Worm (Caenorhabditis elegans) whole organism, mixed stage, embryonic: ENCODE results near the gene csq-1.

ENCODE experiments used
- M03D4.4 ChIP-seq: sonication (generic microtip); optimal IDR thresholded peaks from 2 replicates; lab custom pipeline; 2017; ENCODE audit warnings: mild to moderate bottlenecking, missing genetic modification characterization, missing compliant biosample characterization
- bed-3 ChIP-seq: fragments of 200-800 bp; sonication (Bioruptor generic); optimal IDR thresholded peaks from 3 replicates; lab custom pipeline; 2018; ENCODE audit warnings: mild to moderate bottlenecking, missing genetic modification characterization, moderate library complexity, missing compliant biosample characterization
- ceh-39 ChIP-seq: fragments of 150-350 bp; optimal IDR thresholded peaks from 2 replicates; lab custom pipeline; 2014; ENCODE audit warnings: missing biosample characterization, missing genetic modification characterization
- ceh-43 ChIP-seq: fragments of 200-800 bp; sonication (Bioruptor generic); optimal IDR thresholded peaks from 2 replicates; lab custom pipeline; 2018; ENCODE audit warnings: mild to moderate bottlenecking, missing genetic modification characterization, moderate library complexity, missing compliant biosample characterization
- ceh-83 ChIP-seq: fragments of 200-800 bp; sonication (Bioruptor generic); optimal IDR thresholded peaks from 2 replicates; lab custom pipeline; 2018; ENCODE audit warnings: mild to moderate bottlenecking, missing genetic modification characterization, missing compliant biosample characterization
- ces-1 ChIP-seq: fragments of 150-350 bp; optimal IDR thresholded peaks from 2 replicates; lab custom pipeline; 2014; ENCODE audit warnings: missing biosample characterization, missing genetic modification reagents, missing genetic modification characterization
- cnd-1 ChIP-seq: fragments of 200-800 bp; sonication (Bioruptor generic); optimal IDR thresholded peaks from 2 replicates; lab custom pipeline; 2018; ENCODE audit warnings: mild to moderate bottlenecking, missing genetic modification characterization, missing compliant biosample characterization
- drap-1 ChIP-seq: fragments of 200-800 bp; sonication (Bioruptor generic); optimal IDR thresholded peaks from 3 replicates; lab custom pipeline; 2018; ENCODE audit warnings: mild to moderate bottlenecking, missing genetic modification characterization, missing compliant biosample characterization
- elt-1 ChIP-seq: sonication (generic microtip); optimal IDR thresholded peaks from 2 replicates; lab custom pipeline; 2017; ENCODE audit warnings: missing genetic modification characterization, mild to moderate bottlenecking, missing compliant biosample characterization, antibody characterized with exemption, moderate library complexity, borderline replicate concordance; ENCODE audit not compliant: insufficient read depth
- elt-3 ChIP-seq: fragments of 150-350 bp; optimal IDR thresholded peaks from 2 replicates; lab custom pipeline; 2014; ENCODE audit warnings: missing biosample characterization, missing genetic modification characterization
- hlh-1 ChIP-seq: fragments of 150-350 bp; optimal IDR thresholded peaks from 2 replicates; lab custom pipeline; 2014; ENCODE audit warnings: missing biosample characterization, missing genetic modification reagents, missing genetic modification characterization
- lin-32 ChIP-seq: fragments of 200-800 bp; sonication (Bioruptor generic); optimal IDR thresholded peaks from 2 replicates; lab custom pipeline; 2018; ENCODE audit warnings: mild to moderate bottlenecking, missing genetic modification characterization, missing compliant biosample characterization
- lsy-2 ChIP-seq: fragments of 150-350 bp; optimal IDR thresholded peaks from 2 replicates; lab custom pipeline; 2014; ENCODE audit warnings: missing biosample characterization, missing genetic modification characterization
- mab-5 ChIP-seq: fragments of 150-350 bp; optimal IDR thresholded peaks from 2 replicates; lab custom pipeline; 2014; ENCODE audit warnings: missing biosample characterization, missing genetic modification characterization
- mep-1 ChIP-seq: fragments of 150-350 bp; optimal IDR thresholded peaks from 2 replicates; lab custom pipeline; 2017; ENCODE audit warnings: missing biosample characterization, missing genetic modification reagents, missing genetic modification characterization, inconsistent platforms
- mls-2 ChIP-seq: sonication (generic microtip); optimal IDR thresholded peaks from 2 replicates; lab custom pipeline; 2016; ENCODE audit warnings: mild to moderate bottlenecking, missing genetic modification characterization, moderate library complexity, missing compliant biosample characterization
- nhr-12 ChIP-seq: fragments of 150-350 bp; optimal IDR thresholded peaks from 2 replicates; lab custom pipeline; 2014; ENCODE audit warnings: missing biosample characterization, missing genetic modification characterization
- nhr-2 ChIP-seq: fragments of 150-350 bp; optimal IDR thresholded peaks from 2 replicates; lab custom pipeline; 2014; ENCODE audit warnings: missing biosample characterization, missing genetic modification characterization
- nhr-237 ChIP-seq: fragments of 150-350 bp; optimal IDR thresholded peaks from 2 replicates; lab custom pipeline; 2014; ENCODE audit warnings: missing biosample characterization, missing genetic modification characterization
- nhr-28 ChIP-seq: fragments of 150-350 bp; optimal IDR thresholded peaks from 2 replicates; lab custom pipeline; 2014; ENCODE audit warnings: missing biosample characterization, missing genetic modification characterization
- nhr-76 ChIP-seq: sonication (generic microtip); optimal IDR thresholded peaks from 2 replicates; lab custom pipeline; 2017; ENCODE audit warnings: missing biosample characterization, missing genetic modification characterization
- pha-4 ChIP-seq: fragments of 150-350 bp; optimal IDR thresholded peaks from 2 replicates; lab custom pipeline; 2018; ENCODE audit warnings: missing biosample characterization, missing genetic modification reagents, missing genetic modification characterization
- sem-2 ChIP-seq: fragments of 200-800 bp; sonication (Bioruptor generic); optimal IDR thresholded peaks from 2 replicates; lab custom pipeline; 2018; ENCODE audit warnings: mild to moderate bottlenecking, missing genetic modification characterization, missing compliant biosample characterization
- snpc-4 ChIP-seq: fragments of 150-350 bp; optimal IDR thresholded peaks from 2 replicates; lab custom pipeline; 2014; ENCODE audit warnings: missing biosample characterization, missing genetic modification characterization
- tbx-8 ChIP-seq: fragments of 200-800 bp; sonication (Bioruptor generic); optimal IDR thresholded peaks from 2 replicates; lab custom pipeline; 2018; ENCODE audit warnings: mild to moderate bottlenecking, missing genetic modification characterization, moderate library complexity, missing compliant biosample characterization
- unc-120 ChIP-seq: sonication (generic microtip); optimal IDR thresholded peaks from 2 replicates; lab custom pipeline; 2017; ENCODE audit warnings: missing genetic modification characterization, missing compliant biosample characterization; ENCODE audit not compliant: poor library complexity, severe bottlenecking
- unc-39 ChIP-seq: fragments of 150-350 bp; optimal IDR thresholded peaks from 2 replicates; lab custom pipeline; 2014; ENCODE audit warnings: missing biosample characterization, missing genetic modification characterization
- unc-62 ChIP-seq: fragments of 150-350 bp; optimal IDR thresholded peaks from 2 replicates; lab custom pipeline; 2014; ENCODE audit warnings: missing biosample characterization, missing genetic modification reagents, missing genetic modification characterization
- zip-8 ChIP-seq: fragments of 150-350 bp; optimal IDR thresholded peaks from 2 replicates; lab custom pipeline; 2014; ENCODE audit warnings: missing biosample characterization, missing genetic modification characterization
- ztf-11 ChIP-seq: fragments of 150-350 bp; optimal IDR thresholded peaks from 2 replicates; lab custom pipeline; 2014; ENCODE audit warnings: missing biosample characterization, missing genetic modification characterization

Gene csq-1

DNA sequence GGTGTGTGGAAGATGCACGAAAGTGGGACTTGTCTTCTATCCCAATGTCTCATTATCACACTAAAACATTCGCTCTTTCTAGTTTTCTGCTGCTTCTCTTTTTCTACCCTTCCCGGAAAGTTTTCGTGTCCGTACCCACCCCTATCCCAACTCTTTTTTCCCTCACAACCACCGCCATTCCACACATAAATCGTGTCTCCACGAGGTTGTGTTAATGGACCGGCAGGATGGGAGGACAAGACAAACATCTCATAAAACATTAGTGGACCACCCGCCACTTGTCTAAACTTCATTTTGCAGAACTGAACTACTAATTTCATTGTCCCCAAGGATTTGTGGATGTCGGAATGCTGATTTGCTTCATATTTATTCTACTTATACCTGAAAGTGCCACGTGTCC lies 10.6 kb upstream of the csq-1 start, which contains the start of gene slt-1:
TSS of gene slt-1 (plus strand) at position 301 of the 400 bp plus-strand sequence.
- peak; percentile 32 for TF ChIP-seq unc-120 (tag; lab: Kevin White, UChicago)
- no peak for TF ChIP-seq M03D4.4
- TF ChIP-seq nhr-237 (tag; lab: Kevin White, UChicago) = no peak

DNA sequence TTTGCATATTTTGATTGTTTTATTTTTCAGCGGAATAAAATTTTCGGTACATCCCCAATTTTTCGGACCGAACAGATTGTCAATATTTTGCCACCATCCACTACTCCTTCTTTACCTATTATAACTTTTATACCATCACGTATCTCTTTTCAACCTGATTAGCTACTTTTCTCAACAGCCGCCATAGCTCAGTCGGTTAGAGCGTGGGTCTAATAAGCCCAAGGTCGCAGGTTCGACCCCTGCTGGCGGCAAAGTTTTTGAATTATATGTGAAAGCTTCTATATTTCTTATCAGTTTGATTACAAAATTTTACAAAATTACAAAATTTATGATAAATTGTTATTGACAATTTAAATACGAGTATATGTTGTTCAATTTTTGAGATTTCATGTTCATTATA lies 5.7 kb upstream of the csq-1 start:
- TF ChIP-seq ceh-39 (tag; lab: Kevin White, UChicago) = no peak
- TF ChIP-seq elt-3 (tag; lab: Kevin White, UChicago) = no peak
- no peak for TF ChIP-seq nhr-28 (tag; lab: Kevin White, UChicago)
- TF ChIP-seq cnd-1 (tag; lab: Kevin White, UChicago) = no peak
- no peak for TF ChIP-seq bed-3
- TF ChIP-seq mep-1 (tag; lab: Kevin White, UChicago) = no peak
- TF ChIP-seq pha-4 (tag; lab: Kevin White, UChicago) = no peak
- no peak for TF ChIP-seq zip-8 (tag; lab: Kevin White, UChicago)
- no peak for TF ChIP-seq drap-1 (GFP tag; lab: Kevin White, UChicago)
- TF ChIP-seq nhr-12 (tag; lab: Kevin White, UChicago) = no peak
- TF ChIP-seq snpc-4 (tag; lab: Kevin White, UChicago) = no peak
- TF ChIP-seq unc-39 (tag; lab: Kevin White, UChicago) = no peak
- no peak for TF ChIP-seq unc-120 (tag; lab: Kevin White, UChicago)
- no peak for TF ChIP-seq tbx-8
- no peak for TF ChIP-seq ceh-43 (GFP tag; lab: Kevin White, UChicago)
- no peak for TF ChIP-seq mls-2 (tag; lab: Kevin White, UChicago)

ce11 chrX:14680474-14680873 lies 4.2 kb upstream of the csq-1 start:
- no peak for TF ChIP-seq lsy-2 (tag; lab: Kevin White, UChicago)
- no peak for TF ChIP-seq unc-62 (GFP tag; lab: Kevin White, UChicago)
- TF ChIP-seq bed-3 = no peak
- no peak for TF ChIP-seq unc-39 (tag; lab: Kevin White, UChicago)
- no peak for TF ChIP-seq ztf-11 (tag; lab: Kevin White, UChicago)
- TF ChIP-seq lin-32 (GFP tag; lab: Kevin White, UChicago) = no peak
- no peak for TF ChIP-seq ces-1 (GFP tag; lab: Kevin White, UChicago)
- no peak for TF ChIP-seq sem-2 (GFP tag; lab: Kevin White, UChicago)
- no peak for TF ChIP-seq tbx-8

ce11 chrX:14692905-14693304 lies 8.2 kb downstream of the csq-1 start, which contains the start of gene sox-3:
TSS of gene sox-3 (minus strand) at chrX:14693005.
- no peak for TF ChIP-seq nhr-76 (tag; lab: Kevin White, UChicago)
- no peak for TF ChIP-seq ceh-83 (GFP tag; lab: Kevin White, UChicago)
- TF ChIP-seq ces-1 (GFP tag; lab: Kevin White, UChicago) = peak; percentile 3
- TF ChIP-seq hlh-1 = no peak
- TF ChIP-seq drap-1 (GFP tag; lab: Kevin White, UChicago) = no peak

- peak; percentile 97 for TF ChIP-seq ces-1 (GFP tag; lab: Kevin White, UChicago)
- no peak for TF ChIP-seq mab-5 (tag; lab: Kevin White, UChicago)
These were observed 10.0 kb downstream of the csq-1 start for ce11 chrX:14694633-14695177.

ce11 chrX:14695892-14696291 lies 11.2 kb downstream of the csq-1 start:
- no peak for TF ChIP-seq lin-32 (GFP tag; lab: Kevin White, UChicago)
- TF ChIP-seq ces-1 (GFP tag; lab: Kevin White, UChicago) = peak; percentile 94

DNA sequence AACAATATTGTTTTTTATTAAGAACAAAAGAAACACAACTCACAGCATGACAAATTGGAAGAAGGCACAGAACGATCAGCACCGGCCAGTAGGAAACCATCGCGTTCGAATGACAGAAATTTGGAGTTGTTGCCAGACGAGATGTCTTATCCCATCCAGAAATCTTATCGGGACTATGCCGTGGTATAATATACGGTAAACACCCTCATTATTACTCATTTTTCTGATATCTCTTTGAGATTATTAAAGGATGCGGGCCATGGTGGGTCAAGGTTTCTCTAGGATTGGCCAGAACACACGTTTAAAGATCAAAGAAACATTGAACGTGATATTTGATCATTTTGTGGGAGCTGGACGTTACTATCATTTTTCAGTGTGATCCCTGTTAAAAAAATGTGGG lies 15.2 kb downstream of the csq-1 start, which contains the start of gene hch-1:
TSS of gene hch-1 (minus strand) at position 112 of the 400 bp plus-strand sequence.
- TF ChIP-seq elt-1 (tag; lab: Kevin White, UChicago) = peak; percentile 92
- TF ChIP-seq nhr-2 = peak; percentile 32
- TF ChIP-seq tbx-8 = no peak
- TF ChIP-seq, all 35 proteins: peak for 2
